Worm (Caenorhabditis elegans): ENCODE measurements around the gene ZK354.7.

- no peak for TF ChIP-seq dao-5 (tag; optimal IDR thresholded peaks at IDR 0.05)
- TF ChIP-seq him-1 (tag; optimal IDR thresholded peaks at IDR 0.05) = no peak
Measured at ce11 chrIV:5294467-5294866, 8.5 kb downstream of the ZK354.7 start.
